Worm (Caenorhabditis elegans) whole organism, young adult: ENCODE data around the gene F07H5.7.

ENCODE experiments used
- C17E4.6 ChIP-seq: fragments of 200-800 bp; sonication (Bioruptor generic); IDR thresholded peaks from 2 replicates; pipeline ENCODE4 v1.3.6; 2022; ENCODE audit warnings: missing genetic modification reagents, missing genetic modification characterization, missing compliant biosample characterization
- F23B12.7 ChIP-seq: sonication (generic microtip); optimal IDR thresholded peaks from 2 replicates; lab custom pipeline; 2017; ENCODE audit warnings: missing genetic modification characterization, mild to moderate bottlenecking, missing compliant biosample characterization, antibody characterized with exemption, moderate library complexity; ENCODE audit not compliant: insufficient read depth
- K12H6.12 ChIP-seq: fragments of 200-800 bp; sonication (Bioruptor generic); optimal IDR thresholded peaks from 2 replicates; lab custom pipeline; 2018; ENCODE audit warnings: mild to moderate bottlenecking, missing genetic modification characterization, missing compliant biosample characterization
- T07F8.4 ChIP-seq: sonication (generic microtip); optimal IDR thresholded peaks from 2 replicates; lab custom pipeline; 2016; ENCODE audit warnings: mild to moderate bottlenecking, missing genetic modification characterization, moderate library complexity, missing compliant biosample characterization
- Y95B8A.8 ChIP-seq: fragments of 200-800 bp; sonication (Bioruptor generic); IDR thresholded peaks from 2 replicates; pipeline ENCODE4 v1.3.6; 2022; ENCODE audit warnings: missing genetic modification reagents, missing genetic modification characterization, missing compliant biosample characterization
- ZK185.1 ChIP-seq: sonication (generic microtip); optimal IDR thresholded peaks from 2 replicates; lab custom pipeline; 2016; ENCODE audit warnings: mild to moderate bottlenecking, missing genetic modification characterization, missing compliant biosample characterization; ENCODE audit not compliant: poor library complexity, severe bottlenecking
- ama-1 ChIP-seq, 3 experiments: fragments of 150-350 bp in 1 of 3; sonication (generic microtip) in 2 of 3; optimal IDR thresholded peaks; 2 replicates each; lab custom pipeline; 2014 to 2018; ENCODE audit warnings: missing biosample characterization in 2 of 3, missing genetic modification characterization in 2 of 3, missing genetic modification reagents in 2 of 3
- bed-1 ChIP-seq: fragments of 200-800 bp; sonication (Bioruptor generic); IDR thresholded peaks from 2 replicates; pipeline ENCODE4 v1.3.6; 2022; ENCODE audit warnings: missing genetic modification reagents, missing genetic modification characterization, missing compliant biosample characterization
- cebp-1 ChIP-seq, 2 experiments: fragments of 200-800 bp in 1 of 2; sonication (Bioruptor generic) in 1 of 2; sonication (generic microtip) in 1 of 2; IDR thresholded peaks in 1 of 2; optimal IDR thresholded peaks in 1 of 2; 2 replicates each; pipeline versions ENCODE4 v1.3.6 to Lab custom; 2017 to 2022; ENCODE audit warnings: missing compliant biosample characterization in 2 of 2, missing genetic modification characterization in 2 of 2, mild to moderate bottlenecking in 1 of 2, missing genetic modification reagents in 1 of 2, moderate library complexity in 1 of 2
- cebp-2 ChIP-seq: fragments of 200-800 bp; sonication (Bioruptor generic); IDR thresholded peaks from 2 replicates; pipeline ENCODE4 v1.3.6; 2022; ENCODE audit warnings: missing genetic modification characterization, missing compliant biosample characterization
- ceh-100 ChIP-seq: fragments of 200-800 bp; sonication (Bioruptor generic); IDR thresholded peaks from 2 replicates; pipeline ENCODE4 v1.3.6; 2022; ENCODE audit warnings: missing genetic modification reagents, missing genetic modification characterization, missing compliant biosample characterization
- ceh-27 ChIP-seq: fragments of 200-800 bp; sonication (Bioruptor generic); optimal IDR thresholded peaks from 2 replicates; lab custom pipeline; 2018; ENCODE audit warnings: mild to moderate bottlenecking, missing genetic modification characterization, moderate library complexity, missing compliant biosample characterization
- dox-1 ChIP-seq: fragments of 200-800 bp; sonication (Bioruptor generic); IDR thresholded peaks from 2 replicates; pipeline ENCODE4 v1.3.6; 2022; ENCODE audit warnings: missing genetic modification reagents, missing genetic modification characterization, missing compliant biosample characterization
- dpl-1 ChIP-seq: fragments of 150-350 bp; optimal IDR thresholded peaks from 2 replicates; lab custom pipeline; 2014; ENCODE audit warnings: missing biosample characterization, missing genetic modification reagents, missing genetic modification characterization
- efl-1 ChIP-seq: fragments of 150-350 bp; optimal IDR thresholded peaks from 2 replicates; lab custom pipeline; 2014; ENCODE audit warnings: missing biosample characterization, missing genetic modification reagents, missing genetic modification characterization
- egl-44 ChIP-seq: fragments of 200-800 bp; sonication (Bioruptor generic); IDR thresholded peaks from 2 replicates; pipeline ENCODE4 v1.3.6; 2022; ENCODE audit warnings: missing genetic modification reagents, missing genetic modification characterization, missing compliant biosample characterization
- ekl-4 ChIP-seq: fragments of 200-800 bp; sonication (Bioruptor generic); IDR thresholded peaks from 2 replicates; pipeline ENCODE4 v1.3.6; 2022; ENCODE audit warnings: missing genetic modification reagents, missing genetic modification characterization, missing compliant biosample characterization
- fkh-3 ChIP-seq: sonication (generic microtip); optimal IDR thresholded peaks from 2 replicates; lab custom pipeline; 2016; ENCODE audit warnings: mild to moderate bottlenecking, missing genetic modification characterization, missing compliant biosample characterization
- gei-17 ChIP-seq: fragments of 200-800 bp; sonication (Bioruptor generic); optimal IDR thresholded peaks from 2 replicates; lab custom pipeline; 2018; ENCODE audit warnings: mild to moderate bottlenecking, missing genetic modification characterization, missing compliant biosample characterization
- him-1 ChIP-seq: sonication (generic microtip); optimal IDR thresholded peaks from 2 replicates; lab custom pipeline; 2016; ENCODE audit warnings: missing genotype, missing genetic modification reagents, missing genetic modification characterization, missing compliant biosample characterization
- hlh-26 ChIP-seq: fragments of 200-800 bp; sonication (Bioruptor generic); conservative IDR thresholded peaks from 2 replicates; pipeline ENCODE4 v1.3.6; 2022; ENCODE audit warnings: missing genetic modification reagents, missing genetic modification characterization, missing compliant biosample characterization
- hmg-1.2 ChIP-seq: fragments of 200-800 bp; sonication (Bioruptor generic); IDR thresholded peaks from 2 replicates; pipeline ENCODE4 v1.3.6; 2022; ENCODE audit warnings: missing genetic modification reagents, missing genetic modification characterization, missing compliant biosample characterization
- lin-35 ChIP-seq, 3 experiments: fragments of 150-350 bp in 2 of 3; sonication (generic microtip) in 1 of 3; optimal IDR thresholded peaks; 2 replicates each; lab custom pipeline; 2014 to 2018; ENCODE audit warnings: missing biosample characterization in 3 of 3, missing genetic modification characterization in 3 of 3, missing genetic modification reagents in 3 of 3
- lsy-27 ChIP-seq: sonication (generic microtip); optimal IDR thresholded peaks from 2 replicates; lab custom pipeline; 2017; ENCODE audit warnings: missing genetic modification characterization, mild to moderate bottlenecking, missing compliant biosample characterization, antibody characterized with exemption, missing genotype, borderline replicate concordance; ENCODE audit not compliant: insufficient read depth
- madf-10 ChIP-seq: sonication (generic microtip); optimal IDR thresholded peaks from 2 replicates; lab custom pipeline; 2016; ENCODE audit warnings: mild to moderate bottlenecking, missing genetic modification characterization, missing compliant biosample characterization
- madf-6 ChIP-seq: fragments of 200-800 bp; sonication (Bioruptor generic); IDR thresholded peaks from 2 replicates; pipeline ENCODE4 v1.3.6; 2022; ENCODE audit warnings: missing genetic modification reagents, missing genetic modification characterization, missing compliant biosample characterization
- nfya-1 ChIP-seq: sonication (generic microtip); optimal IDR thresholded peaks from 2 replicates; lab custom pipeline; 2017; ENCODE audit warnings: antibody characterized with exemption, missing compliant biosample characterization, missing genetic modification characterization, borderline replicate concordance; ENCODE audit not compliant: insufficient read depth
- nfyb-1 ChIP-seq: fragments of 200-800 bp; sonication (Bioruptor generic); IDR thresholded peaks from 2 replicates; pipeline ENCODE4 v1.3.6; 2022; ENCODE audit warnings: missing genetic modification reagents, missing genetic modification characterization, missing compliant biosample characterization
- nhr-80 ChIP-seq: sonication (generic microtip); optimal IDR thresholded peaks from 2 replicates; lab custom pipeline; 2016; ENCODE audit warnings: missing genetic modification characterization, missing compliant biosample characterization
- repo-1 ChIP-seq: sonication (generic microtip); optimal IDR thresholded peaks from 2 replicates; lab custom pipeline; 2017; ENCODE audit warnings: mild to moderate bottlenecking, missing genetic modification characterization, missing compliant biosample characterization
- sea-2 ChIP-seq: fragments of 200-800 bp; sonication (Bioruptor generic); IDR thresholded peaks from 2 replicates; pipeline ENCODE4 v1.3.6; 2022; ENCODE audit warnings: missing genetic modification characterization, missing compliant biosample characterization
- snpc-4 ChIP-seq, 5 experiments: fragments of 150-350 bp in 1 of 5; sonication (generic microtip) in 4 of 5; optimal IDR thresholded peaks; 2 replicates each; lab custom pipeline; 2014 to 2018; ENCODE audit warnings: missing genetic modification characterization in 5 of 5, missing biosample characterization in 3 of 5, antibody characterized with exemption in 2 of 5, mild to moderate bottlenecking in 2 of 5, missing compliant biosample characterization in 2 of 5, missing genotype in 2 of 5, moderate library complexity in 2 of 5, missing genetic modification reagents in 1 of 5
- sptf-2 ChIP-seq: fragments of 200-800 bp; sonication (Bioruptor generic); optimal IDR thresholded peaks from 2 replicates; lab custom pipeline; 2018; ENCODE audit warnings: mild to moderate bottlenecking, missing genetic modification characterization, missing compliant biosample characterization
- tbp1 ChIP-seq: fragments of 200-800 bp; sonication (Bioruptor generic); optimal IDR thresholded peaks from 2 replicates; lab custom pipeline; 2018; ENCODE audit warnings: mild to moderate bottlenecking, missing genetic modification characterization, missing compliant biosample characterization
- tlf-1 ChIP-seq: fragments of 200-800 bp; sonication (Bioruptor generic); optimal IDR thresholded peaks from 2 replicates; lab custom pipeline; 2018; ENCODE audit warnings: mild to moderate bottlenecking, missing genetic modification characterization, missing compliant biosample characterization
- unc-130 ChIP-seq: sonication (generic microtip); optimal IDR thresholded peaks from 2 replicates; lab custom pipeline; 2016; ENCODE audit warnings: missing genetic modification reagents, missing genetic modification characterization, missing compliant biosample characterization
- unc-62 ChIP-seq: fragments of 150-350 bp; optimal IDR thresholded peaks from 2 replicates; lab custom pipeline; 2014; ENCODE audit warnings: missing biosample characterization, missing genetic modification reagents, missing genetic modification characterization
- xnd-1 ChIP-seq: sonication (generic microtip); optimal IDR thresholded peaks from 2 replicates; lab custom pipeline; 2016; ENCODE audit warnings: missing genotype, missing genetic modification reagents, missing genetic modification characterization, missing compliant biosample characterization
- ztf-18 ChIP-seq: sonication (generic microtip); optimal IDR thresholded peaks from 2 replicates; lab custom pipeline; 2016; ENCODE audit warnings: missing genotype, mild to moderate bottlenecking, missing genetic modification characterization, missing compliant biosample characterization
- ztf-22 ChIP-seq: fragments of 200-800 bp; sonication (Bioruptor generic); optimal IDR thresholded peaks from 2 replicates; lab custom pipeline; 2018; ENCODE audit warnings: mild to moderate bottlenecking, missing genetic modification characterization, moderate library complexity, missing compliant biosample characterization
- ztf-26 ChIP-seq: sonication (generic microtip); optimal IDR thresholded peaks from 2 replicates; lab custom pipeline; 2017; ENCODE audit warnings: missing genetic modification characterization, missing compliant biosample characterization
- ztf-6 ChIP-seq: fragments of 200-800 bp; sonication (Bioruptor generic); IDR thresholded peaks from 2 replicates; pipeline ENCODE4 v1.3.6; 2022; ENCODE audit warnings: missing genetic modification reagents, missing genetic modification characterization, missing compliant biosample characterization

The F07H5.7 gene

DNA sequence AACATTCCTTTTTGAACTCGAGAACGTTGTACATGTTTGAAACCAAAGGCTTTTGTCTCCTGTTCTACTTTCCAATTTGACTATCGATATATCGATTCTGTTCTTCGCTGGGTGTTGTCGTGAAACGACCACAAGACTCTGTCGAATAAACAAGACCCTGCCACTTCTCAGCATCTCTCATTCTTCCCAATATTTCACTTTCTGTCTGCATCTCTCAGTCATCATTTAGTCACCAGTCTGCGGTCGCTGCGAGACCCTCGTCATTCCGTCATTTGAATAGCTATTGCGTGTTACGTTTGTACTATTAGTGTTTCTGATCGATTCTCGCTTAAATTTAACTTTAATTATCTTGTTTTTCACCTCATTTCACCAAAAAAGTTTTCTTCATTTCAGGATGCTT lies 6.6 kb downstream of the F07H5.7 start (continued):
- TF ChIP-seq nfya-1 (tag; lab: Kevin White, UChicago) (no peak), lsy-27 (no peak), C17E4.6 (GFP tag; lab: Robert Waterston, UW) (peak; percentile 86)

ce11 chrII:8785875-8786274 lies 8.1 kb downstream of the F07H5.7 start:
- TF ChIP-seq ekl-4 (no peak), madf-10 (tag; lab: Kevin White, UChicago) (no peak), efl-1 (no peak), nfyb-1 (GFP tag; lab: Robert Waterston, UW) (peak; percentile 45; the same call in 1 of the 2 replicates), hlh-26 (GFP tag; lab: Robert Waterston, UW) (no peak), ztf-22 (GFP tag; lab: Kevin White, UChicago) (no peak), ceh-100 (no peak), Y95B8A.8 (GFP tag; lab: Robert Waterston, UW) (no peak), gei-17 (GFP tag; lab: Kevin White, UChicago) (no peak), T07F8.4 (tag; lab: Kevin White, UChicago) (no peak), cebp-2 (GFP tag; lab: Robert Waterston, UW) (no peak), unc-62 (no peak), cebp-1 (GFP tag; IDR thresholded peaks at IDR 0.05; lab: Robert Waterston, UW) (no peak), cebp-1 (tag; optimal IDR thresholded peaks at IDR 0.05; lab: Kevin White, UChicago) (peak; percentile 21), K12H6.12 (tag; lab: Kevin White, UChicago) (peak; percentile 26), ama-1 (optimal IDR thresholded peaks at IDR 0.05; lab: Kevin White, UChicago) (no peak), ama-1 (GFP tag; optimal IDR thresholded peaks at IDR 0.05; lab: Kevin White, UChicago) (peak in 1 of 2 experiments; percentile 33), tlf-1 (GFP tag; lab: Kevin White, UChicago) (no peak), him-1 (tag; lab: Kevin White, UChicago) (no peak), snpc-4 (GFP tag; optimal IDR thresholded peaks at IDR 0.05; lab: Kevin White, UChicago) (no peak), snpc-4 (tag; optimal IDR thresholded peaks at IDR 0.05; lab: Kevin White, UChicago) (peak in 1 of 4 experiments; percentile 27), madf-6 (GFP tag; lab: Robert Waterston, UW) (no peak), repo-1 (tag; lab: Kevin White, UChicago) (peak; percentile 24), lin-35 (GFP tag; optimal IDR thresholded peaks at IDR 0.05; lab: Kevin White, UChicago) (peak in 1 of 3 experiments; percentile 58), ZK185.1 (tag; lab: Kevin White, UChicago) (peak; percentile 22), hmg-1.2 (GFP tag; lab: Robert Waterston, UW) (0 out of 2 replicates have a peak, but pooled peaks have one; percentile 6), nfya-1 (tag; lab: Kevin White, UChicago) (no peak)

ce11 chrII:8784235-8784928 lies 9.6 kb downstream of the F07H5.7 start:
- TF ChIP-seq dox-1 (GFP tag; lab: Robert Waterston, UW) = peak; percentile 40; the same call in 1 of the 2 replicates
- no peak for TF ChIP-seq fkh-3 (tag; lab: Kevin White, UChicago)
- no peak for TF ChIP-seq xnd-1 (tag; lab: Kevin White, UChicago)
- TF ChIP-seq ztf-6 (GFP tag; lab: Robert Waterston, UW) = no peak
- peak; percentile 24 for TF ChIP-seq ceh-27 (GFP tag; lab: Kevin White, UChicago)
- no peak for TF ChIP-seq dpl-1 (GFP tag; lab: Kevin White, UChicago)
- no peak for TF ChIP-seq unc-130 (GFP tag; lab: Kevin White, UChicago)
- no peak for TF ChIP-seq F23B12.7
- no peak for TF ChIP-seq sptf-2
- no peak for TF ChIP-seq ztf-18 (tag; lab: Kevin White, UChicago)
- peak; percentile 21 for TF ChIP-seq nhr-80
- TF ChIP-seq egl-44 (GFP tag; lab: Robert Waterston, UW) = no peak
- TF ChIP-seq sea-2 (GFP tag; lab: Robert Waterston, UW) = no peak
- no peak for TF ChIP-seq tbp1 (GFP tag; lab: Kevin White, UChicago)
- no peak for TF ChIP-seq hlh-26 (GFP tag; lab: Robert Waterston, UW)
- peak; percentile 81 for TF ChIP-seq ama-1 (optimal IDR thresholded peaks at IDR 0.05; lab: Kevin White, UChicago)
- TF ChIP-seq ama-1 (GFP tag; optimal IDR thresholded peaks at IDR 0.05; lab: Kevin White, UChicago) = no peak
- TF ChIP-seq gei-17 (GFP tag; lab: Kevin White, UChicago) = no peak
- no peak for TF ChIP-seq T07F8.4 (tag; lab: Kevin White, UChicago)
- TF ChIP-seq hmg-1.2 (GFP tag; lab: Robert Waterston, UW) = peak; percentile 4; the same call in 1 of the 2 replicates
- no peak for TF ChIP-seq repo-1 (tag; lab: Kevin White, UChicago)
- TF ChIP-seq ztf-26 (tag; lab: Kevin White, UChicago) = no peak
- no peak for TF ChIP-seq bed-1 (GFP tag; lab: Robert Waterston, UW)
